Fruit fly (Drosophila melanogaster): Measurements from ENCODE around the gene ninaG.

DNA sequence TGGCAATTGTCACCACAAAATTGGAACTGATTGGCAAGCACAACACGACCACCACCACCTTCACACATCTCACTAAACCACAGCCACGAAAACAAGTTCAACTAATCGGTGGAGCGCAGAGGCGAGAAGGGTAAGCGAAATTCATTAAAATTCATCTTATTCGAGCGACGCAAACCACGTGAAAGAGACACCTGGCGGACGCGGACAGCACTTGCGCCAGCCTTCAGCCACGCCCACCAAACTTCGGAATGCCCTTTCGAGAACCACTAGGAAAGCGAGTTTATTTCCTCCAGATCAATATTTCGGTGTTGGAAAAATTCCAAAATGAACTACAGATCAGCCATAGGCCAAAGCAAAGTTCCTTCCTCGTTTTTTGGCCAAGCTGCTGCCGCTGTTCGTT, 26.0 kb downstream of the ninaG start:
- TF ChIP-seq CG16779 (tag; optimal IDR thresholded peaks at IDR 0.05) (no peak), CG6163 (GFP tag; IDR thresholded peaks at IDR 0.05) (no peak), CG11762 (GFP tag; optimal IDR thresholded peaks at IDR 0.05; ENCODE audit: insufficient read depth) (no peak), Met (GFP tag; optimal IDR thresholded peaks at IDR 0.05) (no peak), CG11294 (GFP tag; IDR thresholded peaks at IDR 0.05) (no peak), CG4318 (GFP tag; optimal IDR thresholded peaks at IDR 0.05) (no peak), spab (GFP tag; optimal IDR thresholded peaks at IDR 0.05) (no peak)

Data from whole organism, prepupa.